Worm (Caenorhabditis elegans) whole organism, L3 larva: ENCODE measurements around the gene plr-1.
A peak's percentile ranks its signal among the peaks of the same experiment; 100 is the strongest.

Source experiments
- R02D3.7 ChIP-seq: fragments of 150-350 bp; optimal IDR thresholded peaks from 2 replicates; lab custom pipeline; 2014; ENCODE audit warnings: missing biosample characterization, missing genetic modification characterization
- ZK546.5 ChIP-seq: sonication (generic microtip); optimal IDR thresholded peaks from 2 replicates; lab custom pipeline; 2017; ENCODE audit warnings: missing biosample characterization, missing genetic modification characterization
- ceh-82 ChIP-seq: fragments of 150-350 bp; optimal IDR thresholded peaks from 2 replicates; lab custom pipeline; 2014; ENCODE audit warnings: missing biosample characterization, missing genetic modification characterization
- egl-5 ChIP-seq: fragments of 150-350 bp; optimal IDR thresholded peaks from 2 replicates; lab custom pipeline; 2017; ENCODE audit warnings: missing biosample characterization, missing genetic modification reagents, missing genetic modification characterization, inconsistent platforms
- elt-1 ChIP-seq: fragments of 150-350 bp; optimal IDR thresholded peaks from 2 replicates; lab custom pipeline; 2014; ENCODE audit warnings: missing biosample characterization, missing genetic modification characterization
- elt-2 ChIP-seq: sonication (generic microtip); optimal IDR thresholded peaks from 2 replicates; lab custom pipeline; 2016; ENCODE audit warnings: missing genetic modification reagents, mild to moderate bottlenecking, missing genetic modification characterization, missing compliant biosample characterization
- elt-3 ChIP-seq, 3 experiments: fragments of 150-350 bp in 1 of 3; sonication (generic microtip) in 2 of 3; optimal IDR thresholded peaks; 2 replicates in 2 of 3; 4 replicates in 1 of 3; lab custom pipeline; 2014 to 2017; ENCODE audit warnings: missing biosample characterization in 3 of 3, missing genetic modification characterization in 3 of 3
- eor-1 ChIP-seq, 2 experiments: fragments of 150-350 bp; optimal IDR thresholded peaks; 2 replicates each; lab custom pipeline; 2014 to 2018; ENCODE audit warnings: missing biosample characterization in 2 of 2, missing genetic modification characterization in 2 of 2
- fkh-10 ChIP-seq: sonication (generic microtip); optimal IDR thresholded peaks from 2 replicates; lab custom pipeline; 2017; ENCODE audit warnings: missing biosample characterization, missing genetic modification reagents, missing genetic modification characterization
- fkh-2 ChIP-seq: fragments of 150-350 bp; optimal IDR thresholded peaks from 2 replicates; lab custom pipeline; 2014; ENCODE audit warnings: missing biosample characterization, missing genetic modification reagents, missing genetic modification characterization
- fos-1 ChIP-seq: fragments of 150-350 bp; optimal IDR thresholded peaks from 2 replicates; lab custom pipeline; 2014; ENCODE audit warnings: missing biosample characterization, missing genetic modification characterization
- hmg-11 ChIP-seq: sonication (generic microtip); optimal IDR thresholded peaks from 2 replicates; lab custom pipeline; 2016; ENCODE audit warnings: missing genetic modification characterization, missing compliant biosample characterization
- jun-1 ChIP-seq: fragments of 150-350 bp; optimal IDR thresholded peaks from 2 replicates; lab custom pipeline; 2014; ENCODE audit warnings: missing biosample characterization, missing genetic modification reagents, missing genetic modification characterization
- lin-15B ChIP-seq: fragments of 150-350 bp; optimal IDR thresholded peaks from 2 replicates; lab custom pipeline; 2014; ENCODE audit warnings: missing biosample characterization, missing genetic modification characterization
- lin-39 ChIP-seq: fragments of 150-350 bp; optimal IDR thresholded peaks from 2 replicates; lab custom pipeline; 2018; ENCODE audit warnings: missing biosample characterization, missing genetic modification reagents, missing genetic modification characterization
- lsy-12 ChIP-seq: sonication (generic microtip); optimal IDR thresholded peaks from 2 replicates; lab custom pipeline; 2016; ENCODE audit warnings: mild to moderate bottlenecking, missing genetic modification characterization, missing compliant biosample characterization
- mdl-1 ChIP-seq: fragments of 150-350 bp; optimal IDR thresholded peaks from 2 replicates; lab custom pipeline; 2014; ENCODE audit warnings: missing biosample characterization, missing genetic modification characterization
- nfya-1 ChIP-seq: sonication (generic microtip); optimal IDR thresholded peaks from 2 replicates; lab custom pipeline; 2017; ENCODE audit warnings: missing genetic modification characterization, mild to moderate bottlenecking, missing compliant biosample characterization, antibody characterized with exemption, moderate library complexity; ENCODE audit not compliant: insufficient read depth
- nhr-12 ChIP-seq: fragments of 150-350 bp; optimal IDR thresholded peaks from 2 replicates; lab custom pipeline; 2014; ENCODE audit warnings: missing biosample characterization, missing genetic modification characterization
- nhr-23 ChIP-seq: fragments of 150-350 bp; optimal IDR thresholded peaks from 2 replicates; lab custom pipeline; 2014; ENCODE audit warnings: missing biosample characterization, missing genetic modification reagents, missing genetic modification characterization
- nhr-237 ChIP-seq: fragments of 150-350 bp; optimal IDR thresholded peaks from 2 replicates; lab custom pipeline; 2014; ENCODE audit warnings: missing biosample characterization, missing genetic modification characterization
- nhr-25 ChIP-seq: sonication (generic microtip); optimal IDR thresholded peaks from 2 replicates; lab custom pipeline; 2017; ENCODE audit warnings: missing biosample characterization, missing genetic modification characterization
- nhr-28 ChIP-seq: fragments of 150-350 bp; optimal IDR thresholded peaks from 2 replicates; lab custom pipeline; 2014; ENCODE audit warnings: missing biosample characterization, missing genetic modification characterization
- nhr-43 ChIP-seq: sonication (generic microtip); optimal IDR thresholded peaks from 2 replicates; lab custom pipeline; 2016; ENCODE audit warnings: mild to moderate bottlenecking, missing genetic modification characterization, missing compliant biosample characterization; ENCODE audit not compliant: poor library complexity, severe bottlenecking
- nhr-67 ChIP-seq: fragments of 150-350 bp; optimal IDR thresholded peaks from 2 replicates; lab custom pipeline; 2014; ENCODE audit warnings: missing biosample characterization, missing genetic modification characterization
- nhr-76 ChIP-seq: fragments of 150-350 bp; sonication (generic microtip); optimal IDR thresholded peaks from 5 replicates; lab custom pipeline; 2014; ENCODE audit warnings: missing biosample characterization, missing genetic modification characterization
- nhr-77 ChIP-seq: fragments of 150-350 bp; optimal IDR thresholded peaks from 2 replicates; lab custom pipeline; 2014; ENCODE audit warnings: missing biosample characterization, missing genetic modification characterization
- pha-4 ChIP-seq: fragments of 150-350 bp; optimal IDR thresholded peaks from 2 replicates; lab custom pipeline; 2014; ENCODE audit warnings: missing biosample characterization, missing genetic modification reagents, missing genetic modification characterization
- pqm-1 ChIP-seq: fragments of 150-350 bp; optimal IDR thresholded peaks from 2 replicates; lab custom pipeline; 2017; ENCODE audit warnings: missing biosample characterization, missing genetic modification characterization, inconsistent platforms
- sea-2 ChIP-seq: fragments of 150-350 bp; sonication (generic microtip); optimal IDR thresholded peaks from 4 replicates; lab custom pipeline; 2014; ENCODE audit warnings: missing biosample characterization, missing genetic modification reagents, missing genetic modification characterization
- snpc-4 ChIP-seq: fragments of 150-350 bp; optimal IDR thresholded peaks from 2 replicates; lab custom pipeline; 2014; ENCODE audit warnings: missing biosample characterization, missing genetic modification characterization
- unc-39 ChIP-seq: sonication (generic microtip); optimal IDR thresholded peaks from 4 replicates; lab custom pipeline; 2017; ENCODE audit warnings: missing biosample characterization, missing genetic modification characterization
- zag-1 ChIP-seq: fragments of 150-350 bp; optimal IDR thresholded peaks from 2 replicates; lab custom pipeline; 2014; ENCODE audit warnings: missing biosample characterization, missing genetic modification characterization
- ztf-11 ChIP-seq: fragments of 150-350 bp; optimal IDR thresholded peaks from 2 replicates; lab custom pipeline; 2014; ENCODE audit warnings: missing biosample characterization, missing genetic modification characterization
- ztf-4 ChIP-seq: fragments of 150-350 bp; optimal IDR thresholded peaks from 2 replicates; lab custom pipeline; 2014; ENCODE audit warnings: missing biosample characterization, missing genetic modification characterization

plr-1 gene

DNA sequence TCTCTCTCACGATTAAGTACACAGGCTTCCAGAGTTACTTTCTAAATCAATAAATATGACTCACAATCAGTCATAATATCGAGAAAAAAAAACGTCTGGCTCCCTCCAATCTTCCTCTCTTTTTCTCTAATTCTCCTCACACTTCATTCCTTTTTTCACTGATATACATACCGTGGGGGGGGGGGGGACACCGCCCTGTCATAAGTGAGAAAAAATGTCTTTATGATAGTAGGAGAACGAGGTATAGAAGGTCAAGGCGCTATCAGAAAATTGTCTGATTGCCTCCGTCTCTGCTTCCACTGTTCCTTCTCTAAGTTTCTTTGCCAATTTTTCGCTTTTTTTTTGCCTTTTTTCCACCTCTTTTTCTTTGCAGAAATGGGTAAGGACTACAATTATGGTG, 39.8 kb downstream of the plr-1 start, which contains the start of gene Y66D12A.24:
Y66D12A.24 (plus strand) TSS at position 370 of the 400 bp plus-strand sequence.
- peak; percentile 21 for TF ChIP-seq pha-4
- no peak for TF ChIP-seq ztf-11
- peak; percentile 84 for TF ChIP-seq elt-2 (tag; lab: Kevin White, UChicago)
- TF ChIP-seq jun-1 (tag; lab: Kevin White, UChicago): peak; percentile 45
- no peak for TF ChIP-seq hmg-11 (tag; lab: Kevin White, UChicago)
- peak; percentile 73 for TF ChIP-seq pqm-1 (tag; lab: Kevin White, UChicago)

- TF ChIP-seq nhr-12 (tag; lab: Kevin White, UChicago) (no peak), zag-1 (tag; lab: Kevin White, UChicago) (no peak), pha-4 (no peak), lsy-12 (tag; lab: Kevin White, UChicago) (no peak), nhr-67 (no peak), nhr-77 (no peak), elt-1 (tag; lab: Kevin White, UChicago) (no peak), nhr-43 (tag; lab: Kevin White, UChicago) (no peak), lin-39 (tag; lab: Kevin White, UChicago) (no peak), unc-39 (tag; lab: Kevin White, UChicago) (no peak), sea-2 (GFP tag; lab: Kevin White, UChicago) (no peak), egl-5 (tag; lab: Kevin White, UChicago) (no peak), mdl-1 (tag; lab: Kevin White, UChicago) (no peak), nfya-1 (tag; lab: Kevin White, UChicago) (no peak), ceh-82 (tag; lab: Kevin White, UChicago) (no peak), snpc-4 (tag; lab: Kevin White, UChicago) (no peak), fkh-10 (no peak), fkh-2 (tag; lab: Kevin White, UChicago) (no peak)
These were observed 44.0 kb downstream of the plr-1 start, which contains the start of gene nars-2 for ce11 chrIII:11500647-11501046. Gene nars-2 (minus strand): TSS chrIII:11500747.

DNA sequence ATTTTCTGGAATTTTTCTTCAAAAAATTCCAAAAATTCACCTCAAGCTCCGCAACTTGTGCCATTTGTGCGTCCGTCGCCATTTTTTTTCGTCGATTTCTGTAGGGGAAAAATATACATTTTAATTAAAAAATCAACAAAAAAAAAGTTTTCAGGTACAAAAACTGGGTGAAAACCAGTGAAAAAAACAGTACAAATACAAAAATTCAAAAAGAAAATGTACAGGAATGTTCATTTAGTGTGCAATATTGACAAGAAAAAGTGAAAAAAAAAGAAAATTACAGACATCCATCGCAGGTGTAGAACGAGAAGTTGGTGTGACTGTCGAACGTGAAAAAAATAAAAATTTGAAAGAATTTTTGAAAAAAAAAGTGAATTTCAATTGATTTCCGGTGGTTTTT, 46.1 kb downstream of the plr-1 start, which contains the start of gene tin-10:
tin-10 (minus strand) TSS at position 101 of the 400 bp plus-strand sequence.
- TF ChIP-seq lin-15B (tag; lab: Kevin White, UChicago): no peak
- no peak for TF ChIP-seq nhr-237 (tag; lab: Kevin White, UChicago)
- TF ChIP-seq eor-1 (tag; optimal IDR thresholded peaks at IDR 0.05; lab: Kevin White, UChicago): no peak
- TF ChIP-seq elt-1 (tag; lab: Kevin White, UChicago): no peak
- TF ChIP-seq, all 47 proteins: peak for 0

DNA sequence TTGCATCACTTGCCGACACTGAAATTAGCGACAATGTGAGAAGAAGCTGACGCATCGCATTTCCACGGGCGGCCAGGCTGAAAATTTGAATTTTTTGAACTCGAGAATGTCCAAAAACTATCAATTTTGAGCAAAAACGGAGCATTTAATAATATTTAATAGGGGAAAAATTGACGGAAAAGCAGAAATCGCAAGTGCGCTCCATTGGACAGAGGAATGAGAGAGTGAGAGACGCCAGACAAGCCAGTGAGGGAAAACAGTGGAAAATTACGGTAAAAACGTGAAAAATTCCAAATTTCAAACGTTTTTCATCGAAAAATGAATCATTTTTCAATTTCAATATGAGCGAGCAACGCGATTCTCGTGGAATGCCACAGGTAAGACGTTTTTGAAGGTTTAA, 48.5 kb downstream of the plr-1 start, which contains the start of the genes Y66D12A.21 and spe-6:
Y66D12A.21 (minus strand) TSS at position 90 of the 400 bp plus-strand sequence.
spe-6 (plus strand) TSS at position 276 of the 400 bp plus-strand sequence.
- TF ChIP-seq nhr-23 (tag; lab: Kevin White, UChicago): no peak
- TF ChIP-seq ztf-11: no peak
- TF ChIP-seq nhr-25 (tag; lab: Kevin White, UChicago): no peak
- TF ChIP-seq pqm-1 (tag; lab: Kevin White, UChicago): no peak
- no peak for TF ChIP-seq sea-2 (GFP tag; lab: Kevin White, UChicago)
- TF ChIP-seq ZK546.5 (tag; lab: Kevin White, UChicago): no peak
- TF ChIP-seq R02D3.7 (tag; lab: Kevin White, UChicago): no peak
- no peak for TF ChIP-seq ceh-82 (tag; lab: Kevin White, UChicago)
- peak; percentile 59 for TF ChIP-seq lin-15B (tag; lab: Kevin White, UChicago)
- no peak for TF ChIP-seq nhr-28 (tag; lab: Kevin White, UChicago)
- no peak for TF ChIP-seq jun-1 (tag; lab: Kevin White, UChicago)
- TF ChIP-seq fos-1 (tag; lab: Kevin White, UChicago): no peak
- peak; percentile 54 for TF ChIP-seq nfya-1 (tag; lab: Kevin White, UChicago)
- TF ChIP-seq fkh-2 (tag; lab: Kevin White, UChicago): no peak
- no peak for TF ChIP-seq elt-3 (tag; optimal IDR thresholded peaks at IDR 0.05; lab: Kevin White, UChicago)
- TF ChIP-seq nhr-43 (tag; lab: Kevin White, UChicago): no peak
- TF ChIP-seq nhr-76: no peak
- TF ChIP-seq nhr-77: no peak
- TF ChIP-seq lsy-12 (tag; lab: Kevin White, UChicago): no peak
- no peak for TF ChIP-seq ztf-4 (tag; lab: Kevin White, UChicago)
- no peak for TF ChIP-seq unc-39 (tag; lab: Kevin White, UChicago)
- TF ChIP-seq nhr-67: no peak
- no peak for TF ChIP-seq hmg-11 (tag; lab: Kevin White, UChicago)
- TF ChIP-seq pha-4: peak; percentile 45
